Fruit fly (Drosophila melanogaster): ENCODE results near the gene FoxP.

The FoxP gene

DNA sequence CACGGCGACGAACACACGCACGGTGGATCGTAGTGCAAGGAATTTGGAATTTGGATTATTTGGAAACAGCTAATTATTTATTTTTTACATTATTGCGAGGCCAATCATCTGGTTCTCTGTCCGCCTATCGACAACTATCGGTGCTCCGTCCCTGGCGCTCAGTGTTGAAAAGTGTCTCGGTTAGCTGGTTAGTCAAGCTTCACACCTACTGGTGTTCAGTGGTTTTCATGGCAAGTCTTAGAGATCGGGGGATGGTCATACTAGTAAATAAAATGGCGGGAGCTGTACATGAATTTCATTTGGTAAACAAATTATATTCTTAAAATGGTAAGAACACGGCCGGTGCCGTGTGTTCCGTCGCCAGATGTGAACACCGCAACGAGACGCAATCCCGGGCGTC is 19.8 kb downstream of the FoxP start, which contains the start of the genes trbd and dmt (continued):
- TF ChIP-seq CG15696 (tag; optimal IDR thresholded peaks at IDR 0.05) (no peak), inv (GFP tag; IDR thresholded peaks at IDR 0.05; ENCODE audit: partially characterized antibody) (no peak), CG30403 (GFP tag; optimal IDR thresholded peaks at IDR 0.05) (peak; percentile 58), CG9727 (GFP tag; optimal IDR thresholded peaks at IDR 0.05) (peak; percentile 30), shn (GFP tag; optimal IDR thresholded peaks at IDR 0.05) (peak; percentile 37), Hr3 (GFP tag; optimal IDR thresholded peaks at IDR 0.05) (peak; percentile 25), dmrt99B (tag; optimal IDR thresholded peaks at IDR 0.05) (no peak), CG18619 (GFP tag; optimal IDR thresholded peaks at IDR 0.05) (no peak), CG18599 (GFP tag; optimal IDR thresholded peaks at IDR 0.05) (no peak), CG15073 (GFP tag; optimal IDR thresholded peaks at IDR 0.05) (no peak), CG14965 (GFP tag; optimal IDR thresholded peaks at IDR 0.05; ENCODE audit: borderline replicate concordance) (no peak), CG10209 (GFP tag; optimal IDR thresholded peaks at IDR 0.05) (no peak), E2f2 (GFP tag; IDR thresholded peaks at IDR 0.05) (no peak), ssp (GFP tag; IDR thresholded peaks at IDR 0.05) (no peak), D (optimal IDR thresholded peaks at IDR 0.05) (no peak), D (GFP tag; optimal IDR thresholded peaks at IDR 0.05) (no peak), CG3281 (GFP tag; optimal IDR thresholded peaks at IDR 0.05) (no peak), CG13287 (GFP tag; IDR thresholded peaks at IDR 0.05; ENCODE audit: partially characterized antibody) (no peak), Meics (GFP tag; optimal IDR thresholded peaks at IDR 0.05) (no peak), CG18764 (GFP tag; optimal IDR thresholded peaks at IDR 0.05) (peak; percentile 22), Fer2 (tag; optimal IDR thresholded peaks at IDR 0.05) (no peak), gem (tag; optimal IDR thresholded peaks at IDR 0.05) (no peak), z (GFP tag; IDR thresholded peaks at IDR 0.05) (no peak), D19A (tag; optimal IDR thresholded peaks at IDR 0.05) (no peak), fu2 (GFP tag; optimal IDR thresholded peaks at IDR 0.05) (peak; percentile 68), Dad (GFP tag; optimal IDR thresholded peaks at IDR 0.05) (peak; percentile 66), NFAT (GFP tag; IDR thresholded peaks at IDR 0.05) (no peak), Blimp-1 (GFP tag; optimal IDR thresholded peaks at IDR 0.05) (no peak), bab2 (GFP tag; optimal IDR thresholded peaks at IDR 0.05) (peak; percentile 31), CG10431 (GFP tag; optimal IDR thresholded peaks at IDR 0.05) (no peak), hb (GFP tag; IDR thresholded peaks at IDR 0.05; ENCODE audit: partially characterized antibody) (no peak), Mad (GFP tag; optimal IDR thresholded peaks at IDR 0.05) (peak; percentile 58), Bdp1 (GFP tag; optimal IDR thresholded peaks at IDR 0.05) (peak; percentile 55), CG11695 (GFP tag; IDR thresholded peaks at IDR 0.05) (no peak), CG12236 (GFP tag; optimal IDR thresholded peaks at IDR 0.05) (no peak), psq (GFP tag; optimal IDR thresholded peaks at IDR 0.05) (no peak), knrl (GFP tag; IDR thresholded peaks at IDR 0.05; ENCODE audit: partially characterized antibody) (no peak), Rx (GFP tag; IDR thresholded peaks at IDR 0.05) (no peak), gfzf (GFP tag; optimal IDR thresholded peaks at IDR 0.05) (peak; percentile 99), nmo (GFP tag; optimal IDR thresholded peaks at IDR 0.05) (no peak), kni (GFP tag; optimal IDR thresholded peaks at IDR 0.05) (no peak), CG10959 (GFP tag; IDR thresholded peaks at IDR 0.05) (no peak), CG17361 (GFP tag; IDR thresholded peaks at IDR 0.05) (no peak), Ssrp (tag; optimal IDR thresholded peaks at IDR 0.05) (no peak), otp (GFP tag; IDR thresholded peaks at IDR 0.05) (no peak), YL-1 (GFP tag; optimal IDR thresholded peaks at IDR 0.05) (peak; percentile 93), en (GFP tag; optimal IDR thresholded peaks at IDR 0.05) (no peak), ftz-f1 (GFP tag; optimal IDR thresholded peaks at IDR 0.05) (peak; percentile 97), CG12155 (GFP tag; optimal IDR thresholded peaks at IDR 0.05) (peak; percentile 56), disco-r (GFP tag; optimal IDR thresholded peaks at IDR 0.05) (peak; percentile 1), CG9215 (GFP tag; IDR thresholded peaks at IDR 0.05) (no peak), Atf6 (GFP tag; IDR thresholded peaks at IDR 0.05) (no peak)
